Worm (Caenorhabditis elegans): ENCODE measurements around the gene Y24F12A.1.

Y24F12A.1 gene

ce11 chrIV:11631750-11632149 is 26.7 kb downstream of the Y24F12A.1 start, which contains the start of gene F58B3.4:
Gene F58B3.4 (minus strand): TSS chrIV:11631850.
- no peak for TF ChIP-seq aly-1 (tag; optimal IDR thresholded peaks at IDR 0.05)
- no peak for TF ChIP-seq tra-4 (tag; optimal IDR thresholded peaks at IDR 0.05)
- no peak for TF ChIP-seq ets-7 (tag; optimal IDR thresholded peaks at IDR 0.05)
- no peak for TF ChIP-seq tbx-11 (GFP tag; IDR thresholded peaks at IDR 0.05)
- no peak for TF ChIP-seq scrt-1 (GFP tag; IDR thresholded peaks at IDR 0.05)
- TF ChIP-seq F13C5.2 (tag; optimal IDR thresholded peaks at IDR 0.05), result no peak
- no peak for TF ChIP-seq flt-1 (GFP tag; IDR thresholded peaks at IDR 0.05)
- no peak for TF ChIP-seq hmbx-1 (tag; optimal IDR thresholded peaks at IDR 0.05)
- TF ChIP-seq sea-1 (GFP tag; conservative IDR thresholded peaks at IDR 0.05), result no peak
- no peak for TF ChIP-seq tbx-37 (GFP tag; conservative IDR thresholded peaks at IDR 0.05)
- TF ChIP-seq hmg-4 (GFP tag; optimal IDR thresholded peaks at IDR 0.05), result no peak

DNA sequence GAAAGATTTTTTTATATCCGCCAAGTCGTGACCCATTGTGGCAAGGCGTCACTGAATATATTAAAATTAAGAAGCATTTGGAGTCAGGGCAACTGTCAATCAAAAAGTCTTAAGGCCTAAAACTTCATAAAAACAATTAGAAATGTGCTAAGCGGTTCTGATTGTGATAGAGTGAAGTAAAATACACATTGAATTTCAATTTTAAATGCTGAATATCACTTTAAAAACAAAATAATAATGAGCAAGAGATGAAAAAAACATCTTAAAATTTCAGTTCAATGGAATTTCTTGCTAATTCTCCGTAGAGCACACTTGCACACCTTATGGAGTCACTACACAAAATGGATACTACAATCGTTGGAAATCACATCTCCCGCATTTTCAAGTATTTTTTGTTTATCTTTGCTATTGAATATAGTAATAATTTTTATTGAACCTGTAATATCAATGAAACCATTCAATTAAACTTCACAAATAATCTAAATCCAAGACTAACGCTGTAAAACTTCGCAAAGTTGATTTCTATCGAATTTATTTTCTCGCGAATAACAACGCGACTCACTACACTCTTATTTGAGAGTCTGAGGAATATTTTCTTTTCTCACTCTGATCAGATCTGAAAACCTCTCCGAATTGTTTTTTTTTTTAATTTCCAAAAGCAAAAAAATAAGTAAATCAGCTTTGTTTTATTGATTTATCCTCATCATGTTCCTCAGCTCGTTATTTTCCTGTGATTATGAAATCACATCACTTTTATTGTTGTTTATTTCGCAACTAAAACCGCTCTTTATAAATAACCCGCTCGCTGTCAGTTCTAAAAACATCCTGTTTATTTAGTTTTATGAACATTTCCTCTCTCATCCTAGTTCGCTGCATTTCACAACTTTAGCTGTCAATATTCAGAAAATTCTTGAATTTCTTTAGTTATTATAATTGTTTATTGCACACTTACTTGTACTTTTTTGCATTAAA is 30.7 kb downstream of the Y24F12A.1 start, which contains the start of gene mars-1:
Gene mars-1, minus strand, starts transcription at position 51 of the 972 bp plus-strand sequence.
- no peak for TF ChIP-seq pes-1 (GFP tag; IDR thresholded peaks at IDR 0.05)
- TF ChIP-seq F13C5.2 (tag; optimal IDR thresholded peaks at IDR 0.05), result peak; percentile 11
- no peak for TF ChIP-seq tbx-11 (GFP tag; IDR thresholded peaks at IDR 0.05)
- TF ChIP-seq tbx-37 (GFP tag; conservative IDR thresholded peaks at IDR 0.05), result peak; percentile 31; the same call in 1 of the 2 replicates
- no peak for TF ChIP-seq scrt-1 (GFP tag; IDR thresholded peaks at IDR 0.05)

- TF ChIP-seq hnd-1 (tag; optimal IDR thresholded peaks at IDR 0.05), result no peak
- TF ChIP-seq tra-4 (tag; optimal IDR thresholded peaks at IDR 0.05), result no peak
- TF ChIP-seq flt-1 (GFP tag; IDR thresholded peaks at IDR 0.05), result no peak
- no peak for TF ChIP-seq pes-1 (GFP tag; IDR thresholded peaks at IDR 0.05)
- TF ChIP-seq tbx-11 (GFP tag; IDR thresholded peaks at IDR 0.05), result no peak
- TF ChIP-seq aly-1 (tag; optimal IDR thresholded peaks at IDR 0.05), result no peak
- TF ChIP-seq hmbx-1 (tag; optimal IDR thresholded peaks at IDR 0.05), result no peak
- no peak for TF ChIP-seq ama-1 (optimal IDR thresholded peaks at IDR 0.05)
- TF ChIP-seq F13C5.2 (tag; optimal IDR thresholded peaks at IDR 0.05), result no peak
- no peak for TF ChIP-seq ceh-36 (tag; optimal IDR thresholded peaks at IDR 0.05)
- no peak for TF ChIP-seq tbx-37 (GFP tag; conservative IDR thresholded peaks at IDR 0.05)
- TF ChIP-seq sea-1 (GFP tag; conservative IDR thresholded peaks at IDR 0.05), result no peak
Observed at ce11 chrIV:11636409-11636723, 31.3 kb downstream of the Y24F12A.1 start, which contains the start of gene F58B3.6. Gene F58B3.6 (plus strand): TSS chrIV:11636648.

DNA sequence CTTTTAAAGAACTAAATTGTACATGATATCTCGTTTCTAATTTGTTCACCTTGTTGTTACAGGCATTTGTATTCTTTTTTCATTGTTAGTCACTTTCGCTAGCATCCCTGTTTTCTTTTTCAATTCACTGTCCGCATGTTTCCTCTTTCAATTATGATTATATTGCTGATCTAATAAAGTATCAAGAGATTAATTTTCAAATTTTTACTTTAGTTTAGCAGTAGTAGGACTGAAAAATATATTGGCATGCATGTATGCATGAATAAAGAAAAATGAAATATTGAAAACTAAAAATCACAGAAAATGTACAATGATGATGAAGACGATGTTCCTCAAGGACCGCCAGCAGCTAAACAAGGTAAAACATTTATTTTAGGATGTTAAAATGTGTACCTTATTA is 33.0 kb downstream of the Y24F12A.1 start, which contains the start of gene rbm-17:
Gene rbm-17, plus strand, starts transcription at position 301 of the 400 bp plus-strand sequence.
- no peak for TF ChIP-seq tbx-37 (GFP tag; conservative IDR thresholded peaks at IDR 0.05)

- TF ChIP-seq F13C5.2 (tag; optimal IDR thresholded peaks at IDR 0.05), result no peak
- no peak for TF ChIP-seq ama-1 (optimal IDR thresholded peaks at IDR 0.05)
- no peak for TF ChIP-seq sea-1 (GFP tag; conservative IDR thresholded peaks at IDR 0.05)
- TF ChIP-seq ets-7 (tag; optimal IDR thresholded peaks at IDR 0.05), result no peak
- TF ChIP-seq aly-1 (tag; optimal IDR thresholded peaks at IDR 0.05), result no peak
- no peak for TF ChIP-seq tbx-37 (GFP tag; conservative IDR thresholded peaks at IDR 0.05)
- no peak for TF ChIP-seq hmbx-1 (tag; optimal IDR thresholded peaks at IDR 0.05)
- TF ChIP-seq B0310.2 (tag; optimal IDR thresholded peaks at IDR 0.05), result no peak
- no peak for TF ChIP-seq hmg-4 (GFP tag; optimal IDR thresholded peaks at IDR 0.05)
- TF ChIP-seq pes-1 (GFP tag; IDR thresholded peaks at IDR 0.05), result no peak
- no peak for TF ChIP-seq hnd-1 (tag; optimal IDR thresholded peaks at IDR 0.05)
- no peak for TF ChIP-seq ceh-13 (GFP tag; optimal IDR thresholded peaks at IDR 0.05)
- no peak for TF ChIP-seq ceh-36 (tag; optimal IDR thresholded peaks at IDR 0.05)
- TF ChIP-seq tbx-11 (GFP tag; IDR thresholded peaks at IDR 0.05), result no peak
- no peak for TF ChIP-seq tra-4 (tag; optimal IDR thresholded peaks at IDR 0.05)
- no peak for TF ChIP-seq flt-1 (GFP tag; IDR thresholded peaks at IDR 0.05)
Observed at ce11 chrIV:11640915-11641314, 35.9 kb downstream of the Y24F12A.1 start, which contains the start of gene ttr-50. Gene ttr-50 (minus strand): TSS chrIV:11641015.

- TF ChIP-seq flt-1 (GFP tag; IDR thresholded peaks at IDR 0.05), result no peak
- TF ChIP-seq sea-1 (GFP tag; conservative IDR thresholded peaks at IDR 0.05), result no peak
- TF ChIP-seq ama-1 (optimal IDR thresholded peaks at IDR 0.05), result no peak
- TF ChIP-seq tra-4 (tag; optimal IDR thresholded peaks at IDR 0.05), result no peak
- TF ChIP-seq hmg-4 (GFP tag; optimal IDR thresholded peaks at IDR 0.05), result no peak
- TF ChIP-seq tbx-11 (GFP tag; IDR thresholded peaks at IDR 0.05), result no peak
- TF ChIP-seq aly-1 (tag; optimal IDR thresholded peaks at IDR 0.05), result no peak
- no peak for TF ChIP-seq scrt-1 (GFP tag; IDR thresholded peaks at IDR 0.05)
- TF ChIP-seq ceh-36 (tag; optimal IDR thresholded peaks at IDR 0.05), result no peak
- TF ChIP-seq hnd-1 (tag; optimal IDR thresholded peaks at IDR 0.05), result no peak
- TF ChIP-seq pes-1 (GFP tag; IDR thresholded peaks at IDR 0.05), result no peak
- TF ChIP-seq ets-7 (tag; optimal IDR thresholded peaks at IDR 0.05), result no peak
- TF ChIP-seq B0310.2 (tag; optimal IDR thresholded peaks at IDR 0.05), result no peak
Observed at ce11 chrIV:11641802-11642201, 36.7 kb downstream of the Y24F12A.1 start, which contains the start of gene ZK809.1. Gene ZK809.1 (plus strand): TSS chrIV:11642102.

ce11 chrIV:11643829-11644228 is 38.8 kb downstream of the Y24F12A.1 start, which contains the start of gene prx-2:
Gene prx-2 (plus strand): TSS chrIV:11644129.
- TF ChIP-seq hmg-4 (GFP tag; optimal IDR thresholded peaks at IDR 0.05) (no peak), ceh-13 (GFP tag; optimal IDR thresholded peaks at IDR 0.05) (no peak), sea-1 (GFP tag; conservative IDR thresholded peaks at IDR 0.05) (no peak), pes-1 (GFP tag; IDR thresholded peaks at IDR 0.05) (no peak), ceh-36 (tag; optimal IDR thresholded peaks at IDR 0.05) (no peak), scrt-1 (GFP tag; IDR thresholded peaks at IDR 0.05) (no peak), B0310.2 (tag; optimal IDR thresholded peaks at IDR 0.05) (no peak), tra-4 (tag; optimal IDR thresholded peaks at IDR 0.05) (no peak), ama-1 (optimal IDR thresholded peaks at IDR 0.05) (no peak), tbx-11 (GFP tag; IDR thresholded peaks at IDR 0.05) (no peak)

Data from whole organism, early embryonic.